Worm (Caenorhabditis elegans): ENCODE results near the gene rip-1.
A peak's percentile ranks its signal among the peaks of the same experiment; 100 is the strongest.

DNA sequence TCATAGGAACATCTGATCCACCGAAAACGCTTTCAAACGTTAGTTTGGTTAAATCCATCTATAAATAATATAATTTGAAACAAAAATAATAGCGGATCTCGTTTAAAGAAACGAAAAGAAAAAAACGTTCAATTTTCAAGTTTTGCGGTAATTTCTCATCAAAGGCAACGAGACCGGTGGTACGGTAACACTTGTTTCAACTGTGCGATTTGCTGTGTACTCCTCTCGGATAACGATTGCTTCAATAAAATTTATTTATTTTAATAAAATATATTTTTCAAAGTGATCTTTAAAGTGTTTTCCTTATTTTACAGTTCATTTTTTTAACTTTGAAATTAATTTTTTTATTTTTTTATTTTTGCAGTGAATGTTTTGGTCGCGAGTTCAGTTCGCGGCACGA lies 40.0 kb downstream of the rip-1 start, which contains the start of the genes rde-4 and cox-14:
- TF ChIP-seq fos-1 (tag; optimal IDR thresholded peaks at IDR 0.05) (peak; percentile 39), zag-1 (tag; optimal IDR thresholded peaks at IDR 0.05) (no peak), tbx-2 (tag; optimal IDR thresholded peaks at IDR 0.05) (peak; percentile 82), zip-4 (GFP tag; optimal IDR thresholded peaks at IDR 0.05) (no peak), Y116A8C.19 (tag; optimal IDR thresholded peaks at IDR 0.05; ENCODE audit: borderline replicate concordance) (no peak), ztf-4 (tag; optimal IDR thresholded peaks at IDR 0.05) (peak; percentile 40), egl-27 (tag; optimal IDR thresholded peaks at IDR 0.05) (no peak), fkh-10 (GFP tag; optimal IDR thresholded peaks at IDR 0.05) (peak; percentile 16), skn-1 (tag; optimal IDR thresholded peaks at IDR 0.05) (peak; percentile 92)
